Fruit fly (Drosophila melanogaster): ENCODE data around the gene Snap24.

DNA sequence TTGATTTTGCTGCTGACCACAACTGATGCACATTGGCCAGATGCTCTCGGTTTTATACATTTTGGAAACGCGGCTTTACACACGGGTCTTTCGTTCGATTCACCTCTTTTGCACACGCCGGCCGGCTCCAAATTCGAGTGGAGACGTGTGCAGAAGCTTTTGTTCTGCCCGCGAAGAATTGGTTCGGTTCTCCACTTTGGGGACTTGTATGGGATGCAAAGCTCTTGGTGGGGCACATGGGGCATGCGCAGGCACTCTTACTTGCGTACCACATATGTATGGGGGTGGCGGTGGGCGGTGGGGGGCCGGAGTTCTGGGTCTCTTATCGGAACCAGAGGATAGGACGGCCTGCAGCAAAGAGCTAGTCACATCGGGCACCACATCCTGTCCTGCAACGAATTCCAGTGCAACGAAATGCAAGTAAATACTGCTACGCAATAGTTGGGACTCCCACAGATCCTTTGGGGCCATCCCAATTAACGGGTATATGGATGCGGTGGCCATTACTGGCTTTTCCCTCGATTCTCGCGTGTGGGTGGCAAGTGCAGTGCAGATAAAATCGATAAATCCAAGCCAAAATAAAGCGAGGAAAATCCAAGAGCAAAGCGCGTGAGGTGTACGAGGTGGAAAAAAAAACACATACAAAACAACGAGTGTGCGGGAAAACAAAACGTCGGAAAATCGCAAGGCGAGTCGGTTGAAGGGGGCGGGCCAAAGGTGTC lies 21.6 kb upstream of the Snap24 start, which contains the start of the genes MtnA and CG8500:
- TF ChIP-seq usp (GFP tag; optimal IDR thresholded peaks at IDR 0.05) (no peak), pan (optimal IDR thresholded peaks at IDR 0.05) (no peak), psq (optimal IDR thresholded peaks at IDR 0.05) (no peak), CG8478 (optimal IDR thresholded peaks at IDR 0.05) (peak; percentile 11), Dll (optimal IDR thresholded peaks at IDR 0.05) (no peak)

Measured in whole organism.